Fruit fly (Drosophila melanogaster) whole organism, embryonic: ENCODE results near the gene dia.

Source experiments
- Antp ChIP-seq: fragments of 200-800 bp; sonication (Bioruptor generic); optimal IDR thresholded peaks from 3 replicates; lab custom pipeline; 2016; ENCODE audit warnings: missing biosample characterization, missing genetic modification characterization
- CG10543 ChIP-seq: fragments of 200-800 bp; sonication (Bioruptor generic); optimal IDR thresholded peaks from 3 replicates; lab custom pipeline; 2017; ENCODE audit warnings: missing biosample characterization, mild to moderate bottlenecking, missing genetic modification characterization, moderate library complexity
- CG11398 ChIP-seq: fragments of 200-800 bp; sonication (Bioruptor generic); optimal IDR thresholded peaks from 2 replicates; lab custom pipeline; 2016; ENCODE audit warnings: missing biosample characterization, missing genetic modification characterization
- CG11560 ChIP-seq: fragments of 200-800 bp; sonication (Bioruptor generic); IDR thresholded peaks from 3 replicates; pipeline ENCODE4 v1.3.6; 2022; ENCODE audit warnings: missing biosample characterization, missing genetic modification characterization
- CG11696 ChIP-seq: fragments of 200-800 bp; sonication (Bioruptor generic); IDR thresholded peaks from 2 replicates; pipeline ENCODE4 v1.3.6; 2022; ENCODE audit warnings: missing biosample characterization, missing genetic modification characterization
- CG13296 ChIP-seq: fragments of 200-800 bp; sonication (Bioruptor generic); optimal IDR thresholded peaks from 3 replicates; lab custom pipeline; 2018; ENCODE audit warnings: missing biosample characterization, mild to moderate bottlenecking, missing genetic modification characterization
- CG13894 ChIP-seq: fragments of 200-800 bp; sonication (Bioruptor generic); optimal IDR thresholded peaks from 3 replicates; lab custom pipeline; 2018; ENCODE audit warnings: missing biosample characterization, mild to moderate bottlenecking, missing genetic modification characterization, moderate library complexity
- CG15601 ChIP-seq: fragments of 200-800 bp; sonication (Bioruptor generic); optimal IDR thresholded peaks from 3 replicates; lab custom pipeline; 2019; ENCODE audit warnings: missing biosample characterization, mild to moderate bottlenecking, missing genetic modification characterization, moderate library complexity
- CG2678 ChIP-seq: fragments of 200-800 bp; sonication (Bioruptor generic); optimal IDR thresholded peaks from 3 replicates; lab custom pipeline; 2019; ENCODE audit warnings: missing biosample characterization, mild to moderate bottlenecking, missing genetic modification characterization, moderate library complexity
- CG2889 ChIP-seq: fragments of 200-800 bp; sonication (Bioruptor generic); IDR thresholded peaks from 3 replicates; pipeline ENCODE4 v1.3.6; 2022; ENCODE audit warnings: missing biosample characterization, missing genetic modification characterization
- CG31224 ChIP-seq: fragments of 200-800 bp; sonication (Bioruptor generic); IDR thresholded peaks from 2 replicates; pipeline ENCODE4 v1.3.6; 2022; ENCODE audit warnings: missing biosample characterization, missing genetic modification characterization
- CG31441 ChIP-seq: fragments of 200-800 bp; sonication (Bioruptor generic); IDR thresholded peaks from 2 replicates; pipeline ENCODE4 v1.3.6; 2022; ENCODE audit warnings: missing biosample characterization, missing genetic modification characterization
- CG34376 ChIP-seq: fragments of 200-800 bp; sonication (Bioruptor generic); optimal IDR thresholded peaks from 2 replicates; lab custom pipeline; 2018; ENCODE audit warnings: missing biosample characterization, mild to moderate bottlenecking, missing genetic modification characterization
- CG4404 ChIP-seq: fragments of 200-800 bp; sonication (Bioruptor generic); IDR thresholded peaks from 2 replicates; pipeline ENCODE4 v1.3.6; 2022; ENCODE audit warnings: missing biosample characterization, missing genetic modification characterization
- CG4617 ChIP-seq: fragments of 200-800 bp; sonication (Bioruptor generic); optimal IDR thresholded peaks from 3 replicates; lab custom pipeline; 2016; ENCODE audit warnings: missing biosample characterization, missing genetic modification characterization, borderline replicate concordance
- CG6254 ChIP-seq: fragments of 200-800 bp; sonication (Bioruptor generic); optimal IDR thresholded peaks from 3 replicates; lab custom pipeline; 2017; ENCODE audit warnings: mild to moderate bottlenecking, missing biosample characterization, missing genetic modification reagents, missing genetic modification characterization
- CG7839 ChIP-seq: fragments of 200-800 bp; sonication (Bioruptor generic); optimal IDR thresholded peaks from 3 replicates; lab custom pipeline; 2018; ENCODE audit warnings: missing biosample characterization, mild to moderate bottlenecking, missing genetic modification characterization, moderate library complexity
- CG8388 ChIP-seq: fragments of 200-800 bp; sonication (Bioruptor generic); optimal IDR thresholded peaks from 2 replicates; lab custom pipeline; 2019; ENCODE audit warnings: missing biosample characterization, mild to moderate bottlenecking, missing genetic modification characterization, moderate library complexity
- E2f2 ChIP-seq: fragments of 200-800 bp; sonication (Bioruptor generic); IDR thresholded peaks from 2 replicates; pipeline ENCODE4 v1.3.6; 2022; ENCODE audit warnings: missing biosample characterization, missing genetic modification characterization
- GATAe ChIP-seq: fragments of 200-800 bp; sonication (Bioruptor generic); conservative IDR thresholded peaks from 2 replicates; pipeline ENCODE4 v1.3.6; 2022; ENCODE audit warnings: missing biosample characterization, missing genetic modification characterization
- H15 ChIP-seq: fragments of 200-800 bp; sonication (Bioruptor generic); IDR thresholded peaks from 3 replicates; pipeline ENCODE4 v1.3.6; 2022; ENCODE audit warnings: missing biosample characterization, missing genetic modification characterization
- HmgD ChIP-seq: fragments of 200-800 bp; sonication (Bioruptor generic); optimal IDR thresholded peaks from 3 replicates; lab custom pipeline; 2016; ENCODE audit warnings: missing biosample characterization, missing genetic modification characterization
- Lpt ChIP-seq: fragments of >200 bp; optimal IDR thresholded peaks from 2 replicates; lab custom pipeline; 2018; ENCODE audit warnings: missing biosample characterization, missing genetic modification characterization
- Med ChIP-seq: fragments of 200-800 bp; sonication (Bioruptor generic); peaks from one replicate; lab custom pipeline; 2016; ENCODE audit warnings: missing biosample characterization, missing genetic modification characterization, mild to moderate bottlenecking, inconsistent platforms, moderate library complexity
- NC2β ChIP-seq: fragments of 200-800 bp; sonication (Bioruptor generic); optimal IDR thresholded peaks from 2 replicates; lab custom pipeline; 2016; ENCODE audit warnings: missing biosample characterization, missing genetic modification characterization
- NFAT ChIP-seq: fragments of 200-800 bp; sonication (Bioruptor generic); IDR thresholded peaks from 2 replicates; pipeline ENCODE4 v1.3.6; 2022; ENCODE audit warnings: missing biosample characterization, missing genetic modification characterization
- NK7.1 ChIP-seq: fragments of 200-800 bp; sonication (Bioruptor generic); optimal IDR thresholded peaks from 3 replicates; lab custom pipeline; 2016; ENCODE audit warnings: missing biosample characterization, missing genetic modification characterization
- PHDP ChIP-seq: fragments of 200-800 bp; sonication (Bioruptor generic); optimal IDR thresholded peaks from 3 replicates; lab custom pipeline; 2018; ENCODE audit warnings: missing biosample characterization, mild to moderate bottlenecking, missing genetic modification characterization, moderate library complexity
- Rfx ChIP-seq: fragments of 200-800 bp; sonication (Bioruptor generic); IDR thresholded peaks from 2 replicates; pipeline ENCODE4 v1.3.6; 2022; ENCODE audit warnings: missing biosample characterization, missing genetic modification characterization
- Sox100B ChIP-seq: fragments of 200-800 bp; sonication (Bioruptor generic); optimal IDR thresholded peaks from 3 replicates; lab custom pipeline; 2018; ENCODE audit warnings: missing biosample characterization, mild to moderate bottlenecking, missing genetic modification characterization
- Usf ChIP-seq: fragments of 200-800 bp; sonication (Bioruptor generic); optimal IDR thresholded peaks from 2 replicates; lab custom pipeline; 2017; ENCODE audit warnings: missing genotype, missing biosample characterization, missing genetic modification characterization
- Vsx1 ChIP-seq: fragments of 200-800 bp; sonication (Bioruptor generic); optimal IDR thresholded peaks from 2 replicates; lab custom pipeline; 2017; ENCODE audit warnings: missing biosample characterization, mild to moderate bottlenecking, missing genetic modification characterization, missing genetic modification reagents
- bsh ChIP-seq, 2 experiments: fragments of 200-800 bp; sonication (Bioruptor generic); optimal IDR thresholded peaks; 2 replicates each; lab custom pipeline; 2017 to 2018; ENCODE audit warnings: mild to moderate bottlenecking in 2 of 2, missing biosample characterization in 2 of 2, missing genetic modification characterization in 2 of 2, moderate library complexity in 1 of 2
- crol ChIP-seq: fragments of 200-800 bp; sonication (Bioruptor generic); IDR thresholded peaks from 2 replicates; pipeline ENCODE4 v1.3.6; 2022; ENCODE audit warnings: missing biosample characterization, missing genetic modification characterization
- dmrt99B ChIP-seq: fragments of 200-800 bp; sonication (Bioruptor generic); optimal IDR thresholded peaks from 2 replicates; lab custom pipeline; 2018; ENCODE audit warnings: missing biosample characterization, mild to moderate bottlenecking, missing genetic modification characterization, moderate library complexity
- gcm2 ChIP-seq: fragments of 200-800 bp; sonication (Bioruptor generic); optimal IDR thresholded peaks from 2 replicates; lab custom pipeline; 2016; ENCODE audit warnings: missing biosample characterization, missing genetic modification characterization
- grau ChIP-seq: fragments of 200-800 bp; optimal IDR thresholded peaks from 3 replicates; lab custom pipeline; 2019; ENCODE audit warnings: missing biosample characterization, mild to moderate bottlenecking, missing genetic modification characterization, moderate library complexity
- grn ChIP-seq: fragments of 200-800 bp; sonication (Bioruptor generic); optimal IDR thresholded peaks from 3 replicates; lab custom pipeline; 2017; ENCODE audit warnings: missing biosample characterization, missing genetic modification characterization
- gro ChIP-seq: fragments of 200-800 bp; sonication (Bioruptor generic); optimal IDR thresholded peaks from 2 replicates; lab custom pipeline; 2016; ENCODE audit warnings: missing biosample characterization, missing genetic modification characterization
- gt ChIP-seq: fragments of 200-800 bp; sonication (Bioruptor generic); IDR thresholded peaks from 2 replicates; pipeline ENCODE4 v1.3.6; 2022; ENCODE audit warnings: missing biosample characterization, missing genetic modification characterization
- ham ChIP-seq: fragments of 200-800 bp; sonication (Bioruptor generic); IDR thresholded peaks from 2 replicates; pipeline ENCODE4 v1.3.6; 2022; ENCODE audit warnings: missing biosample characterization, missing genetic modification characterization
- lab ChIP-seq: fragments of 200-800 bp; sonication (Bioruptor generic); optimal IDR thresholded peaks from 3 replicates; lab custom pipeline; 2017; ENCODE audit warnings: missing biosample characterization, missing genetic modification characterization, mild to moderate bottlenecking, moderate library complexity, missing genetic modification reagents
- mirr ChIP-seq: fragments of 200-800 bp; sonication (Bioruptor generic); optimal IDR thresholded peaks from 3 replicates; lab custom pipeline; 2018; ENCODE audit warnings: missing biosample characterization, mild to moderate bottlenecking, missing genetic modification characterization
- pan ChIP-seq, 4 experiments: fragments of >200 bp in 3 of 4; fragments of 200-800 bp in 1 of 4; sonication (Bioruptor generic) in 1 of 4; optimal IDR thresholded peaks in 3 of 4; IDR thresholded peaks in 1 of 4; 2 replicates each; pipeline versions ENCODE4 v1.3.6 to Lab custom; 2017 to 2022; ENCODE audit warnings: missing biosample characterization in 2 of 4, missing genetic modification characterization in 2 of 4, mixed read lengths in 1 of 4
- pfk ChIP-seq: fragments of 200-800 bp; sonication (Bioruptor generic); optimal IDR thresholded peaks from 2 replicates; lab custom pipeline; 2018; ENCODE audit warnings: missing biosample characterization, mild to moderate bottlenecking, missing genetic modification characterization, moderate library complexity
- ro ChIP-seq: fragments of 200-800 bp; sonication (Bioruptor generic); IDR thresholded peaks from 2 replicates; pipeline ENCODE4 v1.3.6; 2022; ENCODE audit warnings: missing biosample characterization, missing genetic modification characterization
- salm ChIP-seq: fragments of 200-800 bp; sonication (Bioruptor generic); optimal IDR thresholded peaks from 2 replicates; lab custom pipeline; 2018; ENCODE audit warnings: missing biosample characterization, mild to moderate bottlenecking, missing genetic modification characterization
- sqz ChIP-seq: fragments of 200-800 bp; sonication (Bioruptor generic); optimal IDR thresholded peaks from 3 replicates; lab custom pipeline; 2018; ENCODE audit warnings: missing biosample characterization, mild to moderate bottlenecking, missing genetic modification characterization
- stwl ChIP-seq: fragments of 200-800 bp; sonication (Bioruptor generic); optimal IDR thresholded peaks from 3 replicates; lab custom pipeline; 2018; ENCODE audit warnings: missing biosample characterization, mild to moderate bottlenecking, missing genetic modification characterization, moderate library complexity
- sug ChIP-seq: fragments of 200-800 bp; optimal IDR thresholded peaks from 2 replicates; lab custom pipeline; 2019; ENCODE audit warnings: missing biosample characterization, mild to moderate bottlenecking, missing genetic modification characterization, moderate library complexity
- zf30C ChIP-seq: fragments of 200-800 bp; sonication (Bioruptor generic); optimal IDR thresholded peaks from 3 replicates; lab custom pipeline; 2018; ENCODE audit warnings: missing biosample characterization, mild to moderate bottlenecking, missing genetic modification characterization

Gene dia

dm6 chr2L:20773453-20774054 lies 15.6 kb downstream of the dia start (continued):
- TF ChIP-seq Vsx1 (GFP tag; lab: Kevin White, UChicago): no peak
- peak; percentile 90 for TF ChIP-seq sug
- TF ChIP-seq grau (tag; lab: Kevin White, UChicago): no peak
- peak; percentile 3 for TF ChIP-seq salm
- TF ChIP-seq sqz (GFP tag; lab: Kevin White, UChicago): peak; percentile 40
- no peak for TF ChIP-seq CG4404 (GFP tag; lab: Robert Waterston, UW)
- TF ChIP-seq CG7839 (tag; lab: Kevin White, UChicago): peak; percentile 13
- no peak for TF ChIP-seq pfk (GFP tag; lab: Kevin White, UChicago)
- no peak for TF ChIP-seq gcm2
- 0 out of 2 replicates have a peak, but pooled peaks have one; percentile 23 for TF ChIP-seq NFAT
- no peak for TF ChIP-seq CG31224 (GFP tag; lab: Robert Waterston, UW)
- TF ChIP-seq PHDP (tag; lab: Kevin White, UChicago): peak; percentile 47
- TF ChIP-seq CG15601 (tag; lab: Kevin White, UChicago): peak; percentile 10
- no peak for TF ChIP-seq HmgD (GFP tag; lab: Kevin White, UChicago)
- TF ChIP-seq CG8388 (GFP tag; lab: Kevin White, UChicago): no peak
- no peak for TF ChIP-seq gro
- no peak for TF ChIP-seq stwl (tag; lab: Kevin White, UChicago)
- TF ChIP-seq CG10543 (GFP tag; lab: Kevin White, UChicago): peak; percentile 63
- TF ChIP-seq mirr (GFP tag; lab: Kevin White, UChicago): peak; percentile 1
- peak; percentile 4 for TF ChIP-seq Sox100B (GFP tag; lab: Kevin White, UChicago)
- TF ChIP-seq gt (GFP tag; lab: Robert Waterston, UW): no peak
- peak; percentile 50 for TF ChIP-seq Med (GFP tag; lab: Kevin White, UChicago)
- peak in 1 of 2 experiments; percentile 6 for TF ChIP-seq bsh (GFP tag; optimal IDR thresholded peaks at IDR 0.05; lab: Kevin White, UChicago)
- TF ChIP-seq Usf: no peak
- TF ChIP-seq CG13894 (tag; lab: Kevin White, UChicago): peak; percentile 43
- TF ChIP-seq NC2β (GFP tag; lab: Kevin White, UChicago): no peak
- TF ChIP-seq CG2678 (tag; lab: Kevin White, UChicago): peak; percentile 54
- TF ChIP-seq CG4617: no peak
- TF ChIP-seq pan (optimal IDR thresholded peaks at IDR 0.05; lab: Kevin White, UChicago): no peak
- TF ChIP-seq pan (GFP tag; optimal IDR thresholded peaks at IDR 0.05 in 1 of 2, IDR thresholded peaks at IDR 0.05 in 1 of 2): peak in 1 of 2 experiments; percentile 13
- no peak for TF ChIP-seq CG2889 (GFP tag; lab: Robert Waterston, UW)
- 0 out of 2 replicates have a peak, but pooled peaks have one; percentile 17 for TF ChIP-seq Rfx
- TF ChIP-seq H15 (GFP tag; lab: Robert Waterston, UW): no peak
- no peak for TF ChIP-seq CG11560
- TF ChIP-seq CG13296 (GFP tag; lab: Kevin White, UChicago): peak; percentile 29
- TF ChIP-seq E2f2 (GFP tag; lab: Robert Waterston, UW): no peak
- peak; percentile 63 for TF ChIP-seq CG34376
- peak; percentile 49; the same call in 1 of the 2 replicates for TF ChIP-seq GATAe (GFP tag; lab: Robert Waterston, UW)
- 0 out of 2 replicates have a peak, but pooled peaks have one; percentile 19 for TF ChIP-seq CG31441 (GFP tag; lab: Robert Waterston, UW)
- TF ChIP-seq dmrt99B (tag; lab: Kevin White, UChicago): no peak

- TF ChIP-seq NK7.1 (GFP tag; lab: Kevin White, UChicago) (no peak), CG11398 (GFP tag; lab: Kevin White, UChicago) (no peak), gcm2 (no peak), lab (GFP tag; lab: Kevin White, UChicago) (no peak), crol (GFP tag; lab: Robert Waterston, UW) (peak; percentile 63), CG6254 (GFP tag; lab: Kevin White, UChicago) (no peak), ro (GFP tag; lab: Robert Waterston, UW) (no peak), grn (GFP tag; lab: Kevin White, UChicago) (peak; percentile 19), zf30C (GFP tag; lab: Kevin White, UChicago) (no peak), Lpt (GFP tag; lab: Kevin White, UChicago) (no peak), Antp (no peak), CG11696 (GFP tag; lab: Robert Waterston, UW) (no peak), ham (no peak)
These were observed 16.5 kb downstream of the dia start for dm6 chr2L:20774464-20774863.
